Worm (Caenorhabditis elegans) whole organism, L1 larva: Measurements from ENCODE around the gene Y39A1A.20.

Experiments used
- C16A3.4 ChIP-seq: fragments of 150-350 bp; optimal IDR thresholded peaks from 2 replicates; lab custom pipeline; 2014; ENCODE audit warnings: missing biosample characterization, missing genetic modification characterization
- aly-2 ChIP-seq: fragments of 150-350 bp; optimal IDR thresholded peaks from 2 replicates; lab custom pipeline; 2014; ENCODE audit warnings: missing biosample characterization, missing genetic modification characterization
- blmp-1 ChIP-seq: fragments of 150-350 bp; optimal IDR thresholded peaks from 2 replicates; lab custom pipeline; 2014; ENCODE audit warnings: missing biosample characterization, missing genetic modification characterization
- ceh-63 ChIP-seq: fragments of 200-800 bp; sonication (Bioruptor generic); optimal IDR thresholded peaks from 2 replicates; lab custom pipeline; 2018; ENCODE audit warnings: mild to moderate bottlenecking, missing genetic modification characterization, missing compliant biosample characterization
- ceh-8 ChIP-seq: fragments of 200-800 bp; sonication (Bioruptor generic); optimal IDR thresholded peaks from 2 replicates; lab custom pipeline; 2018; ENCODE audit warnings: mild to moderate bottlenecking, missing genetic modification characterization, moderate library complexity, missing compliant biosample characterization
- dpl-1 ChIP-seq, 3 experiments: fragments of 150-350 bp in 2 of 3; sonication (generic microtip) in 1 of 3; optimal IDR thresholded peaks; 2 replicates each; lab custom pipeline; 2014 to 2017; ENCODE audit warnings: missing biosample characterization in 3 of 3, missing genetic modification characterization in 3 of 3, missing genetic modification reagents in 3 of 3
- dsc-1 ChIP-seq: sonication (generic microtip); optimal IDR thresholded peaks from 2 replicates; lab custom pipeline; 2016; ENCODE audit warnings: mild to moderate bottlenecking, missing genetic modification characterization, missing compliant biosample characterization
- efl-1 ChIP-seq, 4 experiments: fragments of 150-350 bp; optimal IDR thresholded peaks in 3 of 4; peaks in 1 of 4; 1 replicate in 1 of 4; 2 replicates in 3 of 4; lab custom pipeline; 2014; ENCODE audit warnings: missing biosample characterization in 2 of 4, missing genetic modification characterization in 2 of 4, missing genetic modification reagents in 2 of 4
- egl-27 ChIP-seq, 2 experiments: fragments of 150-350 bp in 1 of 2; sonication (generic microtip); optimal IDR thresholded peaks; 3 replicates each; lab custom pipeline; 2017 to 2018; ENCODE audit warnings: missing biosample characterization in 2 of 2, missing genetic modification characterization in 2 of 2, missing genetic modification reagents in 2 of 2
- elt-2 ChIP-seq: sonication (generic microtip); optimal IDR thresholded peaks from 2 replicates; lab custom pipeline; 2016; ENCODE audit warnings: missing genetic modification characterization, mild to moderate bottlenecking, inconsistent platforms, missing compliant biosample characterization, missing genetic modification reagents
- ets-5 ChIP-seq: fragments of 200-800 bp; sonication (Bioruptor generic); IDR thresholded peaks from 2 replicates; pipeline ENCODE4 v1.3.6; 2022; ENCODE audit warnings: missing genetic modification characterization, missing compliant biosample characterization
- fkh-10 ChIP-seq: sonication (generic microtip); optimal IDR thresholded peaks from 2 replicates; lab custom pipeline; 2017; ENCODE audit warnings: missing biosample characterization, missing genetic modification reagents, missing genetic modification characterization
- fkh-8 ChIP-seq: sonication (generic microtip); optimal IDR thresholded peaks from 2 replicates; lab custom pipeline; 2016; ENCODE audit warnings: mild to moderate bottlenecking, missing genetic modification characterization, missing compliant biosample characterization
- fos-1 ChIP-seq: fragments of 150-350 bp; optimal IDR thresholded peaks from 2 replicates; lab custom pipeline; 2014; ENCODE audit warnings: missing biosample characterization, missing genetic modification characterization
- hlh-17 ChIP-seq: fragments of 200-800 bp; sonication (Bioruptor generic); optimal IDR thresholded peaks from 2 replicates; lab custom pipeline; 2018; ENCODE audit warnings: missing genetic modification characterization, mild to moderate bottlenecking, missing compliant biosample characterization, moderate library complexity, borderline replicate concordance
- hlh-4 ChIP-seq: sonication (generic microtip); optimal IDR thresholded peaks from 2 replicates; lab custom pipeline; 2016; ENCODE audit warnings: mild to moderate bottlenecking, missing genetic modification characterization, missing compliant biosample characterization
- hpl-2 ChIP-seq: fragments of 150-350 bp; optimal IDR thresholded peaks from 2 replicates; lab custom pipeline; 2014; ENCODE audit warnings: missing biosample characterization, missing genetic modification reagents, missing genetic modification characterization
- isw-1 ChIP-seq: fragments of 200-800 bp; sonication (Bioruptor generic); IDR thresholded peaks from 2 replicates; pipeline ENCODE4 v1.3.6; 2022; ENCODE audit warnings: missing genetic modification characterization, missing compliant biosample characterization
- jun-1 ChIP-seq: fragments of 150-350 bp; optimal IDR thresholded peaks from 2 replicates; lab custom pipeline; 2014; ENCODE audit warnings: missing biosample characterization, missing genetic modification reagents, missing genetic modification characterization
- lin-13 ChIP-seq: fragments of 150-350 bp; optimal IDR thresholded peaks from 2 replicates; lab custom pipeline; 2014; ENCODE audit warnings: missing biosample characterization, missing genetic modification reagents, missing genetic modification characterization
- lin-35 ChIP-seq, 2 experiments: fragments of 150-350 bp; optimal IDR thresholded peaks; 2 replicates each; lab custom pipeline; 2014; ENCODE audit warnings: missing biosample characterization in 2 of 2, missing genetic modification characterization in 2 of 2, missing genetic modification reagents in 2 of 2
- lsy-2 ChIP-seq, 2 experiments: fragments of 150-350 bp; optimal IDR thresholded peaks; 2 replicates each; lab custom pipeline; 2014; ENCODE audit warnings: missing biosample characterization in 2 of 2, missing genetic modification characterization in 2 of 2
- mdl-1 ChIP-seq, 2 experiments: fragments of 150-350 bp; optimal IDR thresholded peaks; 2 replicates each; lab custom pipeline; 2014 to 2017; ENCODE audit warnings: missing biosample characterization in 2 of 2, missing genetic modification characterization in 2 of 2, inconsistent platforms in 1 of 2
- mep-1 ChIP-seq: fragments of 150-350 bp; optimal IDR thresholded peaks from 2 replicates; lab custom pipeline; 2014; ENCODE audit warnings: missing biosample characterization, missing genetic modification characterization
- nhr-19 ChIP-seq: fragments of 200-800 bp; sonication (Bioruptor generic); conservative IDR thresholded peaks from 2 replicates; pipeline ENCODE4 v1.3.6; 2022; ENCODE audit warnings: missing genetic modification characterization, missing compliant biosample characterization
- nhr-20 ChIP-seq: sonication (generic microtip); optimal IDR thresholded peaks from 2 replicates; lab custom pipeline; 2016; ENCODE audit warnings: mild to moderate bottlenecking, missing genetic modification characterization, missing compliant biosample characterization
- nhr-237 ChIP-seq: fragments of 150-350 bp; optimal IDR thresholded peaks from 2 replicates; lab custom pipeline; 2014; ENCODE audit warnings: missing biosample characterization, missing genetic modification characterization
- nhr-47 ChIP-seq: sonication (generic microtip); optimal IDR thresholded peaks from 2 replicates; lab custom pipeline; 2016; ENCODE audit warnings: mild to moderate bottlenecking, missing genetic modification characterization, moderate library complexity, missing compliant biosample characterization
- nhr-71 ChIP-seq: sonication (generic microtip); optimal IDR thresholded peaks from 2 replicates; lab custom pipeline; 2016; ENCODE audit warnings: mild to moderate bottlenecking, missing genetic modification characterization, moderate library complexity, missing compliant biosample characterization
- nhr-84 ChIP-seq: sonication (generic microtip); optimal IDR thresholded peaks from 2 replicates; lab custom pipeline; 2017; ENCODE audit warnings: missing biosample characterization, missing genetic modification characterization
- nhr-85 ChIP-seq: sonication (generic microtip); peaks from one replicate; lab custom pipeline; 2016; ENCODE audit warnings: missing genetic modification characterization, inconsistent platforms, missing compliant biosample characterization
- sox-4 ChIP-seq: sonication (generic microtip); optimal IDR thresholded peaks from 2 replicates; lab custom pipeline; 2016; ENCODE audit warnings: missing genetic modification characterization, missing compliant biosample characterization
- sptf-1 ChIP-seq: fragments of 150-350 bp; optimal IDR thresholded peaks from 2 replicates; lab custom pipeline; 2014; ENCODE audit warnings: missing biosample characterization, missing genetic modification characterization
- swsn-7 ChIP-seq: sonication (generic microtip); optimal IDR thresholded peaks from 2 replicates; lab custom pipeline; 2016; ENCODE audit warnings: missing genetic modification characterization, missing compliant biosample characterization
- tbx-2 ChIP-seq: sonication (generic microtip); optimal IDR thresholded peaks from 2 replicates; lab custom pipeline; 2016; ENCODE audit warnings: missing genetic modification characterization, missing compliant biosample characterization
- tlp-1 ChIP-seq: fragments of 150-350 bp; optimal IDR thresholded peaks from 2 replicates; lab custom pipeline; 2014; ENCODE audit warnings: missing biosample characterization, missing genetic modification characterization
- unc-130 ChIP-seq: fragments of 150-350 bp; optimal IDR thresholded peaks from 2 replicates; lab custom pipeline; 2017; ENCODE audit warnings: missing biosample characterization, missing genetic modification characterization, inconsistent platforms
- unc-30 ChIP-seq: sonication (generic microtip); optimal IDR thresholded peaks from 2 replicates; lab custom pipeline; 2017; ENCODE audit warnings: missing biosample characterization, missing genetic modification characterization
- unc-62 ChIP-seq: fragments of 150-350 bp; optimal IDR thresholded peaks from 2 replicates; lab custom pipeline; 2014; ENCODE audit warnings: missing biosample characterization, missing genetic modification reagents, missing genetic modification characterization
- unc-98 ChIP-seq: fragments of 200-800 bp; sonication (Bioruptor generic); IDR thresholded peaks from 2 replicates; pipeline ENCODE4 v1.3.6; 2022; ENCODE audit warnings: missing genetic modification characterization, missing compliant biosample characterization
- zip-4 ChIP-seq: fragments of 200-800 bp; sonication (Bioruptor generic); optimal IDR thresholded peaks from 2 replicates; lab custom pipeline; 2018; ENCODE audit warnings: mild to moderate bottlenecking, missing genetic modification characterization, moderate library complexity, missing compliant biosample characterization
- ztf-11 ChIP-seq, 2 experiments: sonication (generic microtip); optimal IDR thresholded peaks; 2 replicates each; lab custom pipeline; 2016 to 2017; ENCODE audit warnings: missing genetic modification characterization in 2 of 2, missing biosample characterization in 1 of 2, missing compliant biosample characterization in 1 of 2

The Y39A1A.20 gene

ce11 chrIII:10711192-10711673, 10.9 kb upstream of the Y39A1A.20 start, which contains the start of gene W09D10.5 (continued):
- TF ChIP-seq unc-98 (no peak), lsy-2 (tag; optimal IDR thresholded peaks at IDR 0.05; lab: Kevin White, UChicago) (peak in 1 of 2 experiments; percentile 40), mep-1 (peak; percentile 27), nhr-71 (peak; percentile 4)

DNA sequence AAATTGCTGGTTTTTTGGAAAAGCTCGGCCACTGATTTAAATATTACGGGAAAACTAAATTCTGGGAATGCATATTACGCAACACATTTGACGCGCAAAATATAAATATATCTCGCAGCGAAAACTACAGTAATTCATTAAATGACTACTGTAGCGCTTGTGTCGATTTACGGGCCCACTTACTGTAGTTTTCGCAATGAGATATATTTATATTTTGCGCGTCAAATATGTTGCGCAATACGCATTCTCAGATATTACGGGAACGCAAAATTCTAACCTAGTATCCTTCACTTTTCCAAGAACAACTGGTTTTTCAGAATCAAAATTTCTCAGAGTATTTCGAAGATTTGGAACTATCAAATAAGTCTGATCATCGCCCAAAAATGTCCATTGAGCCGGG, 9.3 kb upstream of the Y39A1A.20 start:
- TF ChIP-seq nhr-85 (tag; lab: Kevin White, UChicago) (no peak), sptf-1 (tag; lab: Kevin White, UChicago) (no peak), aly-2 (tag; lab: Kevin White, UChicago) (no peak), ztf-11 (tag; optimal IDR thresholded peaks at IDR 0.05; lab: Kevin White, UChicago) (no peak), unc-130 (tag; lab: Kevin White, UChicago) (no peak), hlh-17 (no peak), lsy-2 (tag; optimal IDR thresholded peaks at IDR 0.05; lab: Kevin White, UChicago) (no peak), mdl-1 (tag; optimal IDR thresholded peaks at IDR 0.05; lab: Kevin White, UChicago) (no peak), ceh-8 (GFP tag; lab: Kevin White, UChicago) (no peak), dsc-1 (no peak), jun-1 (tag; lab: Kevin White, UChicago) (no peak), nhr-237 (no peak), lin-35 (GFP tag; optimal IDR thresholded peaks at IDR 0.05; lab: Kevin White, UChicago) (no peak), hpl-2 (no peak), blmp-1 (tag; lab: Kevin White, UChicago) (no peak), ceh-63 (GFP tag; lab: Kevin White, UChicago) (no peak), unc-62 (no peak), tlp-1 (tag; lab: Kevin White, UChicago) (no peak)

DNA sequence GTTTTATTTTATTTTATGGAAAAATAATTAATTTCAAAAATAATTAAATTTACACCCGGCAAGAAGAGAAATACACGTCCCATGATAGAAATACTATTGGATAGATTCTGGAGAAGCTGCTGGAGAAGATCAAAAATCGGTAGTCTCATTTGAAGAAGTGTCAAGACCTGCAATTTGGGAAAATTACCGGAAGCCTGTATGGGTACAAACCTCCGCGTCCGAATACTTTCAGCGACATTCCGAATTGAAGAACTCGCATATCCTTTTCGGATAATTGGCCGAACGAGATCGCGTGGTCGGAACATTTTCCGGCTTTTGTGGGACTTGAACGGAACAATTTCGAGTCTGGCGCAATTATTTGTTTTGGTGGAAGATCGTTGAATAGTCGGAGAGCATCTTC, 8.1 kb upstream of the Y39A1A.20 start:
- TF ChIP-seq zip-4 (GFP tag; lab: Kevin White, UChicago) (no peak), unc-130 (tag; lab: Kevin White, UChicago) (no peak), nhr-84 (tag; lab: Kevin White, UChicago) (no peak), fkh-10 (GFP tag; lab: Kevin White, UChicago) (no peak)

DNA sequence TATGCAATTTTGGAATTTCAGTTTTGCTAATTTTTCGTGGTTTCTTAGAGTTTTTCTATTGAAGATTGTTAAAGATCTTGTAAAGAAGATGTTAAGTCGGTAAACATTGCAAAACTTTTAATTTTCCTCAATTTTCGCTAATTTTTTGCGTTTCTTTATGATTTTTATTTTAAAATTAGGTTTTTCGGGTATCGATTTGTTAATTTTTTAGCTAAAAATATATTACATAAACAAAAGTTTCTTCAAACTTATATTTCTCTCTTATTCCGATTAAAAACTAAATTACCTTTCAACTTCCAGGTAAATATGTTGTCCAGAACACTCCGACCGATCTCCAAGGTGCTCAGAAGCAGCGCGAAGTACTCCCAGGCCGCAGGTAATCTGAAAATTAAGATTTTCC, 7.1 kb upstream of the Y39A1A.20 start, which contains the start of gene mrpl-12:
Gene mrpl-12 (plus strand): TSS at position 301 of the 400 bp plus-strand sequence.
- no peak for TF ChIP-seq lsy-2 (tag; optimal IDR thresholded peaks at IDR 0.05; lab: Kevin White, UChicago)
- TF ChIP-seq unc-30 (tag; lab: Kevin White, UChicago) = no peak
- TF ChIP-seq dsc-1 = no peak
- no peak for TF ChIP-seq fos-1 (tag; lab: Kevin White, UChicago)
- no peak for TF ChIP-seq tbx-2 (tag; lab: Kevin White, UChicago)
- no peak for TF ChIP-seq hlh-4 (tag; lab: Kevin White, UChicago)
- TF ChIP-seq efl-1 (optimal IDR thresholded peaks at IDR 0.05; lab: Kevin White, UChicago) = no peak
- no peak for TF ChIP-seq efl-1 (GFP tag; optimal IDR thresholded peaks at IDR 0.05 in 1 of 2; lab: Kevin White, UChicago)
- no peak for TF ChIP-seq fkh-8 (tag; lab: Kevin White, UChicago)
- TF ChIP-seq, all 84 proteins: peak for 0

- no peak for TF ChIP-seq hlh-17
- no peak for TF ChIP-seq unc-30 (tag; lab: Kevin White, UChicago)
- TF ChIP-seq C16A3.4 = peak; percentile 71
- peak; percentile 78 for TF ChIP-seq isw-1 (GFP tag; lab: Robert Waterston, UW)
- peak; percentile 86 for TF ChIP-seq swsn-7 (tag; lab: Kevin White, UChicago)
- TF ChIP-seq egl-27 (tag; optimal IDR thresholded peaks at IDR 0.05; lab: Kevin White, UChicago) = no peak
- peak; percentile 32 for TF ChIP-seq fos-1 (tag; lab: Kevin White, UChicago)
- TF ChIP-seq lin-35 (GFP tag; optimal IDR thresholded peaks at IDR 0.05; lab: Kevin White, UChicago) = peak; percentile 83 to 88
- TF ChIP-seq sox-4 (tag; lab: Kevin White, UChicago) = peak; percentile 76
- TF ChIP-seq nhr-85 (tag; lab: Kevin White, UChicago) = peak; percentile 94
- TF ChIP-seq fkh-10 (GFP tag; lab: Kevin White, UChicago) = peak; percentile 87
- peak; percentile 79 to 85 (median 82) for TF ChIP-seq dpl-1 (GFP tag; optimal IDR thresholded peaks at IDR 0.05; lab: Kevin White, UChicago)
- TF ChIP-seq ets-5 (GFP tag; lab: Robert Waterston, UW) = no peak
- peak; percentile 49 for TF ChIP-seq elt-2 (tag; lab: Kevin White, UChicago)
- TF ChIP-seq nhr-237 = no peak
- peak; percentile 78 for TF ChIP-seq nhr-20 (tag; lab: Kevin White, UChicago)
- no peak for TF ChIP-seq sptf-1 (tag; lab: Kevin White, UChicago)
- TF ChIP-seq efl-1 (optimal IDR thresholded peaks at IDR 0.05; lab: Kevin White, UChicago) = peak; percentile 84 to 86
- peak; percentile 80 to 98 for TF ChIP-seq efl-1 (GFP tag; optimal IDR thresholded peaks at IDR 0.05 in 1 of 2; lab: Kevin White, UChicago)
- peak; percentile 93 for TF ChIP-seq nhr-47 (tag; lab: Kevin White, UChicago)
- TF ChIP-seq nhr-84 (tag; lab: Kevin White, UChicago) = no peak
- TF ChIP-seq nhr-19 = peak; percentile 86
- peak; percentile 86 for TF ChIP-seq lin-13
- TF ChIP-seq unc-130 (tag; lab: Kevin White, UChicago) = peak; percentile 73
These were observed 6.6 kb upstream of the Y39A1A.20 start, which contains the start of the genes Y39A1A.21 and Y39A1A.22 for ce11 chrIII:10706972-10707438. Gene Y39A1A.21 (minus strand): TSS chrIII:10707022. Gene Y39A1A.22 (minus strand): TSS chrIII:10707028.
